Worm (Caenorhabditis elegans) whole organism, L1 larva: Measurements from ENCODE around the gene smg-8.

Experiments
- C04F5.9 ChIP-seq: sonication (generic microtip); optimal IDR thresholded peaks from 2 replicates; lab custom pipeline; 2016; ENCODE audit warnings: missing genetic modification characterization, missing compliant biosample characterization
- C16A3.4 ChIP-seq: fragments of 150-350 bp; optimal IDR thresholded peaks from 2 replicates; lab custom pipeline; 2014; ENCODE audit warnings: missing biosample characterization, missing genetic modification characterization
- F16B12.6 ChIP-seq: fragments of 150-350 bp; optimal IDR thresholded peaks from 2 replicates; lab custom pipeline; 2014; ENCODE audit warnings: missing biosample characterization, missing genetic modification characterization
- Y116A8C.19 ChIP-seq: sonication (generic microtip); optimal IDR thresholded peaks from 2 replicates; lab custom pipeline; 2016; ENCODE audit warnings: missing compliant biosample characterization, missing genetic modification characterization, borderline replicate concordance
- aha-1 ChIP-seq: fragments of 150-350 bp; optimal IDR thresholded peaks from 2 replicates; lab custom pipeline; 2014; ENCODE audit warnings: missing biosample characterization, missing genetic modification characterization
- ama-1 ChIP-seq: fragments of 150-350 bp; optimal IDR thresholded peaks from 2 replicates; lab custom pipeline; 2014
- blmp-1 ChIP-seq: fragments of 150-350 bp; optimal IDR thresholded peaks from 2 replicates; lab custom pipeline; 2014; ENCODE audit warnings: missing biosample characterization, missing genetic modification characterization
- dsc-1 ChIP-seq: sonication (generic microtip); optimal IDR thresholded peaks from 2 replicates; lab custom pipeline; 2016; ENCODE audit warnings: mild to moderate bottlenecking, missing genetic modification characterization, missing compliant biosample characterization
- efl-1 ChIP-seq, 4 experiments: fragments of 150-350 bp; optimal IDR thresholded peaks in 3 of 4; peaks in 1 of 4; 1 replicate in 1 of 4; 2 replicates in 3 of 4; lab custom pipeline; 2014; ENCODE audit warnings: missing biosample characterization in 2 of 4, missing genetic modification characterization in 2 of 4, missing genetic modification reagents in 2 of 4
- efl-3 ChIP-seq: fragments of 200-800 bp; sonication (Bioruptor generic); optimal IDR thresholded peaks from 2 replicates; lab custom pipeline; 2018; ENCODE audit warnings: mild to moderate bottlenecking, missing genetic modification characterization, missing compliant biosample characterization
- egl-13 ChIP-seq: sonication (generic microtip); optimal IDR thresholded peaks from 2 replicates; lab custom pipeline; 2016; ENCODE audit warnings: missing genotype, missing genetic modification reagents, missing genetic modification characterization, missing compliant biosample characterization
- egl-27 ChIP-seq, 2 experiments: fragments of 150-350 bp in 1 of 2; sonication (generic microtip); optimal IDR thresholded peaks; 3 replicates each; lab custom pipeline; 2017 to 2018; ENCODE audit warnings: missing biosample characterization in 2 of 2, missing genetic modification characterization in 2 of 2, missing genetic modification reagents in 2 of 2
- elt-2 ChIP-seq: sonication (generic microtip); optimal IDR thresholded peaks from 2 replicates; lab custom pipeline; 2016; ENCODE audit warnings: missing genetic modification characterization, mild to moderate bottlenecking, inconsistent platforms, missing compliant biosample characterization, missing genetic modification reagents
- elt-3 ChIP-seq, 6 experiments: fragments of 150-350 bp in 1 of 6; sonication (generic microtip); optimal IDR thresholded peaks; 2 replicates each; lab custom pipeline; 2017 to 2018; ENCODE audit warnings: missing biosample characterization in 6 of 6, missing genetic modification characterization in 6 of 6, inconsistent platforms in 1 of 6
- fkh-8 ChIP-seq: sonication (generic microtip); optimal IDR thresholded peaks from 2 replicates; lab custom pipeline; 2016; ENCODE audit warnings: mild to moderate bottlenecking, missing genetic modification characterization, missing compliant biosample characterization
- fos-1 ChIP-seq: fragments of 150-350 bp; optimal IDR thresholded peaks from 2 replicates; lab custom pipeline; 2014; ENCODE audit warnings: missing biosample characterization, missing genetic modification characterization
- grh-1 ChIP-seq: fragments of 200-800 bp; sonication (Bioruptor generic); IDR thresholded peaks from 2 replicates; pipeline ENCODE4 v1.3.6; 2022; ENCODE audit warnings: missing genetic modification reagents, missing genetic modification characterization, missing compliant biosample characterization
- isw-1 ChIP-seq: fragments of 200-800 bp; sonication (Bioruptor generic); IDR thresholded peaks from 2 replicates; pipeline ENCODE4 v1.3.6; 2022; ENCODE audit warnings: missing genetic modification characterization, missing compliant biosample characterization
- jun-1 ChIP-seq: fragments of 150-350 bp; optimal IDR thresholded peaks from 2 replicates; lab custom pipeline; 2014; ENCODE audit warnings: missing biosample characterization, missing genetic modification reagents, missing genetic modification characterization
- lin-14 ChIP-seq: fragments of 200-800 bp; sonication (Bioruptor generic); optimal IDR thresholded peaks from 2 replicates; lab custom pipeline; 2018; ENCODE audit warnings: mild to moderate bottlenecking, missing genetic modification characterization, moderate library complexity, missing compliant biosample characterization
- lin-35 ChIP-seq, 2 experiments: fragments of 150-350 bp; optimal IDR thresholded peaks; 2 replicates each; lab custom pipeline; 2014; ENCODE audit warnings: missing biosample characterization in 2 of 2, missing genetic modification characterization in 2 of 2, missing genetic modification reagents in 2 of 2
- lir-3 ChIP-seq: sonication (generic microtip); optimal IDR thresholded peaks from 2 replicates; lab custom pipeline; 2016; ENCODE audit warnings: mild to moderate bottlenecking, missing genetic modification characterization, moderate library complexity, missing compliant biosample characterization; ENCODE audit not compliant: poor library complexity
- lsy-2 ChIP-seq, 2 experiments: fragments of 150-350 bp; optimal IDR thresholded peaks; 2 replicates each; lab custom pipeline; 2014; ENCODE audit warnings: missing biosample characterization in 2 of 2, missing genetic modification characterization in 2 of 2
- mab-9 ChIP-seq: fragments of 200-800 bp; sonication (Bioruptor generic); IDR thresholded peaks from 2 replicates; pipeline ENCODE4 v1.3.6; 2022; ENCODE audit warnings: missing genetic modification reagents, missing genetic modification characterization, missing compliant biosample characterization
- mdl-1 ChIP-seq, 2 experiments: fragments of 150-350 bp; optimal IDR thresholded peaks; 2 replicates each; lab custom pipeline; 2014 to 2017; ENCODE audit warnings: missing biosample characterization in 2 of 2, missing genetic modification characterization in 2 of 2, inconsistent platforms in 1 of 2
- mep-1 ChIP-seq: fragments of 150-350 bp; optimal IDR thresholded peaks from 2 replicates; lab custom pipeline; 2014; ENCODE audit warnings: missing biosample characterization, missing genetic modification characterization
- nhr-11 ChIP-seq: fragments of 150-350 bp; optimal IDR thresholded peaks from 2 replicates; lab custom pipeline; 2014; ENCODE audit warnings: missing biosample characterization, missing genetic modification characterization
- nhr-12 ChIP-seq: sonication (generic microtip); optimal IDR thresholded peaks from 2 replicates; lab custom pipeline; 2017; ENCODE audit warnings: missing biosample characterization, missing genetic modification characterization
- nhr-237 ChIP-seq: fragments of 150-350 bp; optimal IDR thresholded peaks from 2 replicates; lab custom pipeline; 2014; ENCODE audit warnings: missing biosample characterization, missing genetic modification characterization
- nhr-77 ChIP-seq: fragments of 150-350 bp; optimal IDR thresholded peaks from 2 replicates; lab custom pipeline; 2014; ENCODE audit warnings: missing biosample characterization, missing genetic modification characterization
- nhr-84 ChIP-seq: sonication (generic microtip); optimal IDR thresholded peaks from 2 replicates; lab custom pipeline; 2017; ENCODE audit warnings: missing biosample characterization, missing genetic modification characterization
- pqm-1 ChIP-seq: sonication (generic microtip); optimal IDR thresholded peaks from 3 replicates; lab custom pipeline; 2017; ENCODE audit warnings: missing biosample characterization, missing genetic modification characterization
- snpc-4 ChIP-seq: fragments of 150-350 bp; optimal IDR thresholded peaks from 2 replicates; lab custom pipeline; 2014; ENCODE audit warnings: missing biosample characterization, missing genetic modification characterization
- sox-4 ChIP-seq: sonication (generic microtip); optimal IDR thresholded peaks from 2 replicates; lab custom pipeline; 2016; ENCODE audit warnings: missing genetic modification characterization, missing compliant biosample characterization
- tbx-2 ChIP-seq: sonication (generic microtip); optimal IDR thresholded peaks from 2 replicates; lab custom pipeline; 2016; ENCODE audit warnings: missing genetic modification characterization, missing compliant biosample characterization
- unc-130 ChIP-seq: fragments of 150-350 bp; optimal IDR thresholded peaks from 2 replicates; lab custom pipeline; 2017; ENCODE audit warnings: missing biosample characterization, missing genetic modification characterization, inconsistent platforms
- unc-30 ChIP-seq: sonication (generic microtip); optimal IDR thresholded peaks from 2 replicates; lab custom pipeline; 2017; ENCODE audit warnings: missing biosample characterization, missing genetic modification characterization
- unc-86 ChIP-seq: sonication (generic microtip); optimal IDR thresholded peaks from 2 replicates; lab custom pipeline; 2016; ENCODE audit warnings: missing genetic modification characterization, missing compliant biosample characterization
- zip-4 ChIP-seq: fragments of 200-800 bp; sonication (Bioruptor generic); optimal IDR thresholded peaks from 2 replicates; lab custom pipeline; 2018; ENCODE audit warnings: mild to moderate bottlenecking, missing genetic modification characterization, moderate library complexity, missing compliant biosample characterization
- ztf-11 ChIP-seq, 2 experiments: sonication (generic microtip); optimal IDR thresholded peaks; 2 replicates each; lab custom pipeline; 2016 to 2017; ENCODE audit warnings: missing genetic modification characterization in 2 of 2, missing biosample characterization in 1 of 2, missing compliant biosample characterization in 1 of 2
- ztf-4 ChIP-seq: fragments of 150-350 bp; optimal IDR thresholded peaks from 2 replicates; lab custom pipeline; 2014; ENCODE audit warnings: missing biosample characterization, missing genetic modification characterization

The smg-8 gene

ce11 chrII:14427714-14428113 lies 13.5 kb upstream of the smg-8 start:
- TF ChIP-seq lin-14 (GFP tag; lab: Kevin White, UChicago) (peak; percentile 56), unc-30 (tag; lab: Kevin White, UChicago) (peak; percentile 52), ztf-4 (no peak)

DNA sequence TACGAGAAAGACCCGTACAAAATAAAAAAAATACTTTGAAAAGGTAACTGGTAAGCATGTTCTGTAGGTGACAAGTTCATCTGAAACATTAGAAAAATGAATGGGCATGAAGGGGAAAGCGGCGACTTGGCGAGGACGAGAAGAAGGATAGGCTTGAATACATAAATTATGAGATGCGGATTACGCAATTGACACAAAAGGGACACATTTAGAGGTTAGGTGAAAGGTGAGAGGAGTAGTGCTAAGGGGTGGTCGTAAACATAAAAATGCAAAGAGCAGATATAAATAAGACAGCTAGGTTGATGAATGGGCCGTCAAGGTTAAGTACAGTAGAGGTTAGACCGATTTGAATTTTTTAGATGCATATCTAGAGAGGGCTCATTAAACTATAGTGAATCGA lies 12.4 kb upstream of the smg-8 start:
- no peak for TF ChIP-seq unc-86 (tag; lab: Kevin White, UChicago)
- no peak for TF ChIP-seq ama-1 (lab: Kevin White, UChicago)
- TF ChIP-seq lsy-2 (tag; optimal IDR thresholded peaks at IDR 0.05; lab: Kevin White, UChicago): no peak
- no peak for TF ChIP-seq elt-2 (tag; lab: Kevin White, UChicago)
- TF ChIP-seq unc-130 (tag; lab: Kevin White, UChicago): no peak
- TF ChIP-seq jun-1: no peak
- TF ChIP-seq C04F5.9: no peak
- no peak for TF ChIP-seq nhr-77

DNA sequence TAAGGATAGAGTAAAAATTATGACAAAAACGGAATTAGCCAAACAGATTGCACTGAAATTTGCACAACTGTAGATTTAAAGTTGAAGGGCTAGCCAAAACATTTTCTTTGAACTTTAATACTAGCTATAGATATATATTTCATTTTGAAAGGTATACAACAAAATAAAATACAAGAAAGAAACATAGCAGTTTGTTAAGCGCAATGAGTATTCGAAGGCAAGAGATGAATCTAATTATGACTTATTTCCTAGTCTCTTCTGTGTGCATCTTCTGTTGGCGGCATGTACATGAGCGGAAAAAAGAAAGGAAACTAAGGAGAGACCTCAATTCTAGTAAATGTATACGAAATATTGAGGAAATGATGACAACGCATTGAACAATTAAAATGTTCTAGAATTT lies 9.1 kb upstream of the smg-8 start:
- TF ChIP-seq nhr-84 (no peak), snpc-4 (tag; lab: Kevin White, UChicago) (no peak), lin-14 (GFP tag; lab: Kevin White, UChicago) (peak; percentile 17), sox-4 (tag; lab: Kevin White, UChicago) (no peak), grh-1 (GFP tag; lab: Robert Waterston, UW) (no peak), elt-3 (tag; optimal IDR thresholded peaks at IDR 0.05; lab: Kevin White, UChicago) (no peak)

ce11 chrII:14433712-14434352 lies 7.4 kb upstream of the smg-8 start:
- TF ChIP-seq ztf-11 (tag; optimal IDR thresholded peaks at IDR 0.05; lab: Kevin White, UChicago): peak in 1 of 2 experiments; percentile 0
- no peak for TF ChIP-seq efl-1 (optimal IDR thresholded peaks at IDR 0.05; lab: Kevin White, UChicago)
- peak in 1 of 2 experiments; percentile 81 for TF ChIP-seq efl-1 (GFP tag; optimal IDR thresholded peaks at IDR 0.05 in 1 of 2; lab: Kevin White, UChicago)
- no peak for TF ChIP-seq nhr-237 (tag; lab: Kevin White, UChicago)
- TF ChIP-seq fos-1 (tag; lab: Kevin White, UChicago): no peak

ce11 chrII:14437116-14437515 lies 4.1 kb upstream of the smg-8 start:
- no peak for TF ChIP-seq F16B12.6
- no peak for TF ChIP-seq sox-4 (tag; lab: Kevin White, UChicago)
- TF ChIP-seq zip-4 (GFP tag; lab: Kevin White, UChicago): no peak
- TF ChIP-seq efl-1 (optimal IDR thresholded peaks at IDR 0.05; lab: Kevin White, UChicago): no peak
- peak in 1 of 2 experiments; percentile 29 for TF ChIP-seq efl-1 (GFP tag; optimal IDR thresholded peaks at IDR 0.05 in 1 of 2; lab: Kevin White, UChicago)
- peak; percentile 38 for TF ChIP-seq dsc-1 (tag; lab: Kevin White, UChicago)
- TF ChIP-seq blmp-1: peak; percentile 58

DNA sequence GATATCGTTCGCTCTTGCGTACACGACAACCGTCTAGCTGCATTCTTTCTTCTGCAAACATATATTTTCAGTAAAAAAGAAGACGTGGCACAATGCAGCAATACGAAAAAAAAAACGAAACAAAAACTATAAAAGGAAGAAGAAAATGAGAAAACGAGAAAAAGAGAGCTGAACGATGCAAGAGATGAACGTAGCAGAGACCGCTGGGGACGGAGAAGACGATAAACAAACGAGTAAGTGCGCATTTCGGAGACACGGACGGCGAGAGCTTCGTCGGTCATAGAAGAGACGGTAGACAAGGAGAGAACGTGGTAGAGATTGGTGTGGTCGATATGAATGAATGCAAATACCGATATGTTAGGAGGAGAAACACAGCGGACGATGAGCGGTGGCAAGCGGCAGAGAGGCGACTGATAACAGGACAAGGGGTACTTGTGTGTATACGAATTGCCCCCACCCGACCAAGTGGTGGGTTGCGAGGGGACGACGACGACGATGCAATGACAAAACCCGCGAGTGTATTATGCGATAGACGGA lies 3.2 kb upstream of the smg-8 start, which contains the start of gene K04B12.2:
Gene K04B12.2, minus strand, starts transcription at position 51 of the 537 bp plus-strand sequence.
- TF ChIP-seq efl-3 (no peak), unc-30 (tag; lab: Kevin White, UChicago) (no peak), nhr-12 (no peak), C16A3.4 (peak; percentile 50), nhr-11 (tag; lab: Kevin White, UChicago) (no peak), egl-27 (tag; optimal IDR thresholded peaks at IDR 0.05; lab: Kevin White, UChicago) (peak in 1 of 2 experiments; percentile 38), nhr-84 (no peak), unc-130 (tag; lab: Kevin White, UChicago) (no peak), aha-1 (tag; lab: Kevin White, UChicago) (no peak), pqm-1 (peak; percentile 40), mdl-1 (tag; optimal IDR thresholded peaks at IDR 0.05; lab: Kevin White, UChicago) (peak in 1 of 2 experiments; percentile 60), isw-1 (GFP tag; lab: Robert Waterston, UW) (no peak), fos-1 (tag; lab: Kevin White, UChicago) (peak; percentile 74), efl-1 (optimal IDR thresholded peaks at IDR 0.05; lab: Kevin White, UChicago) (peak; percentile 73 to 89), efl-1 (GFP tag; optimal IDR thresholded peaks at IDR 0.05 in 1 of 2; lab: Kevin White, UChicago) (peak; percentile 63 to 96), lin-35 (GFP tag; optimal IDR thresholded peaks at IDR 0.05; lab: Kevin White, UChicago) (peak; percentile 64 to 84), tbx-2 (peak; percentile 42), lir-3 (tag; lab: Kevin White, UChicago) (no peak), Y116A8C.19 (no peak), ama-1 (lab: Kevin White, UChicago) (no peak), nhr-77 (peak; percentile 83), mab-9 (GFP tag; lab: Robert Waterston, UW) (no peak), egl-13 (tag; lab: Kevin White, UChicago) (no peak), fkh-8 (tag; lab: Kevin White, UChicago) (peak; percentile 51), mep-1 (peak; percentile 79)
